Worm (Caenorhabditis elegans): ENCODE data around the gene Y38C1AA.7.

Gene Y38C1AA.7

ce11 chrIV:177487-177886 is 18.7 kb downstream of the Y38C1AA.7 start:
- TF ChIP-seq B0310.2 (tag; optimal IDR thresholded peaks at IDR 0.05) (no peak), hmg-4 (GFP tag; optimal IDR thresholded peaks at IDR 0.05) (peak; percentile 6), ets-7 (tag; optimal IDR thresholded peaks at IDR 0.05) (no peak), ama-1 (optimal IDR thresholded peaks at IDR 0.05) (no peak), flt-1 (GFP tag; IDR thresholded peaks at IDR 0.05) (no peak), scrt-1 (GFP tag; IDR thresholded peaks at IDR 0.05) (0 out of 2 replicates have a peak, but pooled peaks have one; percentile 20), pes-1 (GFP tag; IDR thresholded peaks at IDR 0.05) (0 out of 2 replicates have a peak, but pooled peaks have one; percentile 35)

DNA sequence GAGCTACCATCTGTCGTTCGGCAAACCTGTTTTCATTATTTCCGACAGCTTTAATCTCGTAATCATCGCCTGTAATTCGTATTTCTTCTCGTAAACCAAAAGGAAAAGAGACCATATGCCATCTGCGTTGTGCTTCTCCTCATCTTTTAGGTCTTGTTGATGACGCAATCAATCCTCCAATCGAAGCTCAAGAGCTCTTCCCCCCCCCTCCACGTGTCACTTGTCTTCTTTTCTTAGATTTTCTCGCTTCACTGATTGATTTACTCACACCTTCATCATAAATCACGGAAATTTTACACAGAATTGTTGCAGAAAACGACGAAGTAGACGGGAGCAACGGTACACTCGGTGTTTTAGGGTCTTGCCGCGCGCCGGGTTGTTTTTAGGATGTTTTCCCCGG is 19.9 kb downstream of the Y38C1AA.7 start, which contains the start of gene tcl-2:
Gene tcl-2, plus strand, starts transcription at position 388 of the 400 bp plus-strand sequence.
- TF ChIP-seq aly-1 (tag; optimal IDR thresholded peaks at IDR 0.05) (no peak), hnd-1 (tag; optimal IDR thresholded peaks at IDR 0.05) (no peak), ceh-13 (GFP tag; optimal IDR thresholded peaks at IDR 0.05) (no peak), scrt-1 (GFP tag; IDR thresholded peaks at IDR 0.05) (no peak)

DNA sequence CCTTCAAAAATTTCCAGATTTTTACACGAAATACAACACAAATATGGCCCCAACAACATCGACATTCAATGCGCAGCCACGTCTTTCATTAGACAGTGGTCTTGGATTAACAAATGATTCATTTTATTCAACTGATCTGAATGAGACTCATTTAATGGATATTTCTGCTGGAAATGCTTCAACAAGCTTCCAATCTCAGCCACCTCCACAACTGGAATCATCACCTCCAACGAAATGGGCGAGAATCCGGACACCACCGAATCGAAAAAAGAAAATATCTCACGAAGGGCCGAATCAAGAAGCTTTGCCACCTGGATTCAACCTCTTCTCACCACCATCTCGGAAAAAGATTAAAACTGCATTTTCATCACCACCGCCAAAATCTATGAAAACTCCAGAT is 20.9 kb downstream of the Y38C1AA.7 start:
- TF ChIP-seq B0310.2 (tag; optimal IDR thresholded peaks at IDR 0.05) (no peak), hmbx-1 (tag; optimal IDR thresholded peaks at IDR 0.05) (no peak), F13C5.2 (tag; optimal IDR thresholded peaks at IDR 0.05) (no peak), ama-1 (optimal IDR thresholded peaks at IDR 0.05) (no peak), pes-1 (GFP tag; IDR thresholded peaks at IDR 0.05) (no peak), sea-1 (GFP tag; conservative IDR thresholded peaks at IDR 0.05) (no peak), ets-7 (tag; optimal IDR thresholded peaks at IDR 0.05) (no peak), tra-4 (tag; optimal IDR thresholded peaks at IDR 0.05) (no peak), hmg-4 (GFP tag; optimal IDR thresholded peaks at IDR 0.05) (no peak), hnd-1 (tag; optimal IDR thresholded peaks at IDR 0.05) (no peak)

- TF ChIP-seq ceh-36 (tag; optimal IDR thresholded peaks at IDR 0.05) (no peak), ets-7 (tag; optimal IDR thresholded peaks at IDR 0.05) (no peak), pes-1 (GFP tag; IDR thresholded peaks at IDR 0.05) (no peak), flt-1 (GFP tag; IDR thresholded peaks at IDR 0.05) (no peak), tra-4 (tag; optimal IDR thresholded peaks at IDR 0.05) (no peak), scrt-1 (GFP tag; IDR thresholded peaks at IDR 0.05) (no peak), ama-1 (optimal IDR thresholded peaks at IDR 0.05) (no peak), B0310.2 (tag; optimal IDR thresholded peaks at IDR 0.05) (no peak), F13C5.2 (tag; optimal IDR thresholded peaks at IDR 0.05) (no peak), tbx-37 (GFP tag; conservative IDR thresholded peaks at IDR 0.05) (no peak), hmg-4 (GFP tag; optimal IDR thresholded peaks at IDR 0.05) (no peak), aly-1 (tag; optimal IDR thresholded peaks at IDR 0.05) (no peak), ceh-13 (GFP tag; optimal IDR thresholded peaks at IDR 0.05) (no peak), hnd-1 (tag; optimal IDR thresholded peaks at IDR 0.05) (no peak), tbx-11 (GFP tag; IDR thresholded peaks at IDR 0.05) (no peak)
These were observed 24.8 kb downstream of the Y38C1AA.7 start for ce11 chrIV:183519-183918.

DNA sequence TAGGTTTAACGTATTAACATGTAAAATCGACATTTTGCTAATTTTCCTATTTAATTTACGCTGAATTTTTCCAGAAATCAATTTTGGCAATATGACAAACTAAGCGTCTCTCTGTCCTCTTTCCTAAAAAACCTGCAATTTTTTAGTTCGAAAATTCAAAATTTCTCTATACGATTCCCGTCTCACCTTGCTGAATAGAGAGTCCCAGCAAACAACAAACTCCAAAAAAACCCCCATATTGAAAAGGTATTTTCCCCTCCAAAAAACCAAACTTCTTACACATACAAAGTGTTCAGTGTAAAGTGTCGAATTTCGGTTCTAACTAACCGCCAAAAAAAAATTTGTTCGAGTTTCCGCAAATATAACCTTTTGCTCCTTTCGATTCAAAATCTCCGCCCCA is 25.4 kb downstream of the Y38C1AA.7 start, which contains the start of gene pnc-1:
Gene pnc-1, plus strand, starts transcription at position 301 of the 400 bp plus-strand sequence.
- no peak for TF ChIP-seq hmg-4 (GFP tag; optimal IDR thresholded peaks at IDR 0.05)
- TF ChIP-seq aly-1 (tag; optimal IDR thresholded peaks at IDR 0.05), result no peak
- TF ChIP-seq B0310.2 (tag; optimal IDR thresholded peaks at IDR 0.05), result no peak
- no peak for TF ChIP-seq ets-7 (tag; optimal IDR thresholded peaks at IDR 0.05)
- TF ChIP-seq sea-1 (GFP tag; conservative IDR thresholded peaks at IDR 0.05), result no peak

ce11 chrIV:186110-186509 is 27.3 kb downstream of the Y38C1AA.7 start:
- TF ChIP-seq ceh-36 (tag; optimal IDR thresholded peaks at IDR 0.05) (no peak), ama-1 (optimal IDR thresholded peaks at IDR 0.05) (no peak), scrt-1 (GFP tag; IDR thresholded peaks at IDR 0.05) (no peak), F13C5.2 (tag; optimal IDR thresholded peaks at IDR 0.05) (no peak), tra-4 (tag; optimal IDR thresholded peaks at IDR 0.05) (no peak), flt-1 (GFP tag; IDR thresholded peaks at IDR 0.05) (no peak), hmbx-1 (tag; optimal IDR thresholded peaks at IDR 0.05) (no peak), ets-7 (tag; optimal IDR thresholded peaks at IDR 0.05) (no peak), tbx-37 (GFP tag; conservative IDR thresholded peaks at IDR 0.05) (no peak), sea-1 (GFP tag; conservative IDR thresholded peaks at IDR 0.05) (no peak)

DNA sequence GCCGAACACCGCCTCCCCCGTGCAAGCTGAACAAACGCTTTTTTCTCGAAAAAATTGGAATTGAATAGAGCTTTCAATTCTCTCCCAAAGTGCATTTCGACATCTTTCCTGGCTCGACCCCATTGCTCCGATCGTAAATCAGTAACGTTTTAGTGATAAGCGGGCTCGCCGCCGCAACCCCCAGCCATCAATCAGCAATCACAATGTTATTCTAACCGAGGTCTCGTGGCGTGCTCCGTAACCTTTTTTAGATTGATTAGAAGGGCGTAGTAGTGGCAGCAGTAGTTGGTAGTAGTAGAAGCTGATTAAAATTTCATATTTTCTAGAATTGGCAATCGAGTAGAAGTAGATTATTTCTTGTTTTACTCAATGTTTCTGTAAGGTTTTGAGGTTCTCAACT is 28.6 kb downstream of the Y38C1AA.7 start:
- no peak for TF ChIP-seq flt-1 (GFP tag; IDR thresholded peaks at IDR 0.05)
- TF ChIP-seq pes-1 (GFP tag; IDR thresholded peaks at IDR 0.05), result no peak
- TF ChIP-seq hnd-1 (tag; optimal IDR thresholded peaks at IDR 0.05), result no peak
- TF ChIP-seq aly-1 (tag; optimal IDR thresholded peaks at IDR 0.05), result no peak
- TF ChIP-seq B0310.2 (tag; optimal IDR thresholded peaks at IDR 0.05), result no peak
- no peak for TF ChIP-seq tbx-11 (GFP tag; IDR thresholded peaks at IDR 0.05)
- TF ChIP-seq scrt-1 (GFP tag; IDR thresholded peaks at IDR 0.05), result no peak
- TF ChIP-seq tbx-37 (GFP tag; conservative IDR thresholded peaks at IDR 0.05), result no peak
- no peak for TF ChIP-seq hmbx-1 (tag; optimal IDR thresholded peaks at IDR 0.05)
- TF ChIP-seq ama-1 (optimal IDR thresholded peaks at IDR 0.05), result no peak
- TF ChIP-seq sea-1 (GFP tag; conservative IDR thresholded peaks at IDR 0.05), result no peak
- TF ChIP-seq ceh-36 (tag; optimal IDR thresholded peaks at IDR 0.05), result no peak
- no peak for TF ChIP-seq tra-4 (tag; optimal IDR thresholded peaks at IDR 0.05)
- TF ChIP-seq ets-7 (tag; optimal IDR thresholded peaks at IDR 0.05), result no peak
- no peak for TF ChIP-seq ceh-13 (GFP tag; optimal IDR thresholded peaks at IDR 0.05)

ce11 chrIV:189087-189486 is 30.3 kb downstream of the Y38C1AA.7 start:
- TF ChIP-seq hnd-1 (tag; optimal IDR thresholded peaks at IDR 0.05) (no peak), tbx-37 (GFP tag; conservative IDR thresholded peaks at IDR 0.05) (no peak), ceh-36 (tag; optimal IDR thresholded peaks at IDR 0.05) (no peak), pes-1 (GFP tag; IDR thresholded peaks at IDR 0.05) (no peak)

All from whole organism, early embryonic.